Worm (Caenorhabditis elegans) whole organism, young adult: ENCODE data around the gene clec-240.
"Not testable (repeated sequence)": the region's sequence is repeated elsewhere in the genome, so short reads cannot be mapped to it uniquely, and the experiment has no call there.

ENCODE experiments used
- F33H1.4 ChIP-seq: fragments of 200-800 bp; sonication (Bioruptor generic); IDR thresholded peaks from 2 replicates; pipeline ENCODE4 v1.3.6; 2022; ENCODE audit warnings: missing genetic modification reagents, missing genetic modification characterization, missing compliant biosample characterization
- F52B5.7 ChIP-seq: sonication (generic microtip); optimal IDR thresholded peaks from 2 replicates; lab custom pipeline; 2016; ENCODE audit warnings: mild to moderate bottlenecking, missing genetic modification characterization, missing compliant biosample characterization
- F57C9.4 ChIP-seq: sonication (generic microtip); optimal IDR thresholded peaks from 2 replicates; lab custom pipeline; 2017; ENCODE audit warnings: mild to moderate bottlenecking, missing genetic modification characterization, missing compliant biosample characterization
- K11D2.4 ChIP-seq: fragments of 200-800 bp; sonication (Bioruptor generic); IDR thresholded peaks from 2 replicates; pipeline ENCODE4 v1.3.6; 2022; ENCODE audit warnings: missing genetic modification reagents, missing genetic modification characterization, missing compliant biosample characterization
- Y53G8AR.9 ChIP-seq: fragments of 200-800 bp; sonication (Bioruptor generic); conservative IDR thresholded peaks from 2 replicates; pipeline ENCODE4 v1.3.6; 2022; ENCODE audit warnings: missing genetic modification reagents, missing genetic modification characterization, missing compliant biosample characterization
- Y56A3A.18 ChIP-seq: fragments of 200-800 bp; sonication (Bioruptor generic); IDR thresholded peaks from 2 replicates; pipeline ENCODE4 v1.3.6; 2022; ENCODE audit warnings: missing genetic modification reagents, missing genetic modification characterization, missing compliant biosample characterization
- Y79H2A.3 ChIP-seq: fragments of 200-800 bp; sonication (Bioruptor generic); conservative IDR thresholded peaks from 2 replicates; pipeline ENCODE4 v1.3.6; 2022; ENCODE audit warnings: missing genetic modification reagents, missing genetic modification characterization, missing compliant biosample characterization
- akir-1 ChIP-seq: fragments of 200-800 bp; sonication (Bioruptor generic); optimal IDR thresholded peaks from 2 replicates; lab custom pipeline; 2018; ENCODE audit warnings: mild to moderate bottlenecking, missing genetic modification characterization, moderate library complexity, missing compliant biosample characterization
- athp-1 ChIP-seq: sonication (generic microtip); optimal IDR thresholded peaks from 2 replicates; lab custom pipeline; 2017; ENCODE audit warnings: mild to moderate bottlenecking, missing genetic modification characterization, missing compliant biosample characterization
- ccch-3 ChIP-seq: fragments of 200-800 bp; sonication (Bioruptor generic); optimal IDR thresholded peaks from 2 replicates; lab custom pipeline; 2018; ENCODE audit warnings: mild to moderate bottlenecking, missing genetic modification characterization, missing compliant biosample characterization
- cebp-2 ChIP-seq: fragments of 200-800 bp; sonication (Bioruptor generic); IDR thresholded peaks from 2 replicates; pipeline ENCODE4 v1.3.6; 2022; ENCODE audit warnings: missing genetic modification characterization, missing compliant biosample characterization
- ceh-100 ChIP-seq: fragments of 200-800 bp; sonication (Bioruptor generic); IDR thresholded peaks from 2 replicates; pipeline ENCODE4 v1.3.6; 2022; ENCODE audit warnings: missing genetic modification reagents, missing genetic modification characterization, missing compliant biosample characterization
- ceh-91 ChIP-seq: fragments of 200-800 bp; sonication (Bioruptor generic); IDR thresholded peaks from 2 replicates; pipeline ENCODE4 v1.3.6; 2022; ENCODE audit warnings: missing genetic modification reagents, missing genetic modification characterization, missing compliant biosample characterization
- dox-1 ChIP-seq: fragments of 200-800 bp; sonication (Bioruptor generic); IDR thresholded peaks from 2 replicates; pipeline ENCODE4 v1.3.6; 2022; ENCODE audit warnings: missing genetic modification reagents, missing genetic modification characterization, missing compliant biosample characterization
- dpff-1 ChIP-seq: sonication (generic microtip); optimal IDR thresholded peaks from 2 replicates; lab custom pipeline; 2017; ENCODE audit warnings: mild to moderate bottlenecking, missing genetic modification characterization, missing compliant biosample characterization
- egl-18 ChIP-seq: fragments of 200-800 bp; sonication (Bioruptor generic); IDR thresholded peaks from 2 replicates; pipeline ENCODE4 v1.3.6; 2022; ENCODE audit warnings: missing genetic modification reagents, missing genetic modification characterization, missing compliant biosample characterization
- egrh-3 ChIP-seq: fragments of 200-800 bp; sonication (Bioruptor generic); IDR thresholded peaks from 2 replicates; pipeline ENCODE4 v1.3.6; 2022; ENCODE audit warnings: missing genetic modification reagents, missing genetic modification characterization, missing compliant biosample characterization
- ets-4 ChIP-seq: fragments of 200-800 bp; sonication (Bioruptor generic); optimal IDR thresholded peaks from 2 replicates; lab custom pipeline; 2018; ENCODE audit warnings: mild to moderate bottlenecking, missing genetic modification characterization, missing compliant biosample characterization
- gei-17 ChIP-seq: fragments of 200-800 bp; sonication (Bioruptor generic); optimal IDR thresholded peaks from 2 replicates; lab custom pipeline; 2018; ENCODE audit warnings: mild to moderate bottlenecking, missing genetic modification characterization, missing compliant biosample characterization
- hlh-26 ChIP-seq: fragments of 200-800 bp; sonication (Bioruptor generic); conservative IDR thresholded peaks from 2 replicates; pipeline ENCODE4 v1.3.6; 2022; ENCODE audit warnings: missing genetic modification reagents, missing genetic modification characterization, missing compliant biosample characterization
- hmg-20 ChIP-seq: fragments of 200-800 bp; sonication (Bioruptor generic); IDR thresholded peaks from 2 replicates; pipeline ENCODE4 v1.3.6; 2022; ENCODE audit warnings: missing genetic modification reagents, missing genetic modification characterization, missing compliant biosample characterization
- hrde-1 ChIP-seq: sonication (generic microtip); optimal IDR thresholded peaks from 2 replicates; lab custom pipeline; 2016; ENCODE audit warnings: missing genetic modification characterization, mild to moderate bottlenecking, missing compliant biosample characterization, moderate library complexity, missing genotype, missing genetic modification reagents, borderline replicate concordance
- lag-1 ChIP-seq: fragments of 200-800 bp; sonication (Bioruptor generic); IDR thresholded peaks from 2 replicates; pipeline ENCODE4 v1.3.6; 2022; ENCODE audit warnings: missing genetic modification reagents, missing genetic modification characterization, missing compliant biosample characterization
- lin-26 ChIP-seq: fragments of 200-800 bp; sonication (Bioruptor generic); IDR thresholded peaks from 2 replicates; pipeline ENCODE4 v1.3.6; 2022; ENCODE audit warnings: missing genetic modification reagents, missing genetic modification characterization, missing compliant biosample characterization
- lin-40 ChIP-seq: sonication (generic microtip); optimal IDR thresholded peaks from 2 replicates; lab custom pipeline; 2016; ENCODE audit warnings: missing genetic modification characterization, mild to moderate bottlenecking, missing compliant biosample characterization, missing genotype, missing genetic modification reagents
- lin-54 ChIP-seq: fragments of 200-800 bp; sonication (Bioruptor generic); optimal IDR thresholded peaks from 2 replicates; lab custom pipeline; 2018; ENCODE audit warnings: mild to moderate bottlenecking, missing genetic modification characterization, missing compliant biosample characterization
- lir-1 ChIP-seq: fragments of 200-800 bp; sonication (Bioruptor generic); conservative IDR thresholded peaks from 2 replicates; pipeline ENCODE4 v1.3.6; 2022; ENCODE audit warnings: missing genetic modification reagents, missing genetic modification characterization, missing compliant biosample characterization
- lsl-1 ChIP-seq: fragments of 200-800 bp; sonication (Bioruptor generic); optimal IDR thresholded peaks from 2 replicates; lab custom pipeline; 2018; ENCODE audit warnings: mild to moderate bottlenecking, missing genetic modification characterization, moderate library complexity, missing compliant biosample characterization
- mcd-1 ChIP-seq: fragments of 200-800 bp; sonication (Bioruptor generic); IDR thresholded peaks from 2 replicates; pipeline ENCODE4 v1.3.6; 2022; ENCODE audit warnings: missing genetic modification reagents, missing genetic modification characterization, missing compliant biosample characterization
- nfya-1 ChIP-seq: sonication (generic microtip); optimal IDR thresholded peaks from 2 replicates; lab custom pipeline; 2017; ENCODE audit warnings: antibody characterized with exemption, missing compliant biosample characterization, missing genetic modification characterization, borderline replicate concordance; ENCODE audit not compliant: insufficient read depth
- nfyb-1 ChIP-seq: fragments of 200-800 bp; sonication (Bioruptor generic); IDR thresholded peaks from 2 replicates; pipeline ENCODE4 v1.3.6; 2022; ENCODE audit warnings: missing genetic modification reagents, missing genetic modification characterization, missing compliant biosample characterization
- nhr-27 ChIP-seq: fragments of 200-800 bp; sonication (Bioruptor generic); optimal IDR thresholded peaks from 2 replicates; lab custom pipeline; 2018; ENCODE audit warnings: mild to moderate bottlenecking, missing genetic modification characterization, moderate library complexity, missing compliant biosample characterization
- nhr-80 ChIP-seq: sonication (generic microtip); optimal IDR thresholded peaks from 2 replicates; lab custom pipeline; 2016; ENCODE audit warnings: missing genetic modification characterization, missing compliant biosample characterization
- nhr-90 ChIP-seq: sonication (generic microtip); optimal IDR thresholded peaks from 2 replicates; lab custom pipeline; 2016; ENCODE audit warnings: missing genotype, mild to moderate bottlenecking, missing genetic modification characterization, missing compliant biosample characterization
- pbrm-1 ChIP-seq: fragments of 200-800 bp; sonication (Bioruptor generic); IDR thresholded peaks from 2 replicates; pipeline ENCODE4 v1.3.6; 2022; ENCODE audit warnings: missing genetic modification reagents, missing genetic modification characterization, missing compliant biosample characterization
- snpc-4 ChIP-seq, 5 experiments: fragments of 150-350 bp in 1 of 5; sonication (generic microtip) in 4 of 5; optimal IDR thresholded peaks; 2 replicates each; lab custom pipeline; 2014 to 2018; ENCODE audit warnings: missing genetic modification characterization in 5 of 5, missing biosample characterization in 3 of 5, antibody characterized with exemption in 2 of 5, mild to moderate bottlenecking in 2 of 5, missing compliant biosample characterization in 2 of 5, missing genotype in 2 of 5, moderate library complexity in 2 of 5, missing genetic modification reagents in 1 of 5
- tbp1 ChIP-seq: fragments of 200-800 bp; sonication (Bioruptor generic); optimal IDR thresholded peaks from 2 replicates; lab custom pipeline; 2018; ENCODE audit warnings: mild to moderate bottlenecking, missing genetic modification characterization, missing compliant biosample characterization
- tbx-9 ChIP-seq: sonication (generic microtip); optimal IDR thresholded peaks from 2 replicates; lab custom pipeline; 2016; ENCODE audit warnings: borderline replicate concordance, missing genetic modification characterization, inconsistent platforms, missing compliant biosample characterization
- zfh-2 ChIP-seq: fragments of 200-800 bp; sonication (Bioruptor generic); conservative IDR thresholded peaks from 2 replicates; pipeline ENCODE4 v1.3.6; 2022; ENCODE audit warnings: missing genetic modification reagents, missing genetic modification characterization, missing compliant biosample characterization
- ztf-28 ChIP-seq: fragments of 200-800 bp; sonication (Bioruptor generic); IDR thresholded peaks from 2 replicates; pipeline ENCODE4 v1.3.6; 2022; ENCODE audit warnings: missing genetic modification reagents, missing genetic modification characterization, missing compliant biosample characterization
- ztf-3 ChIP-seq: fragments of 200-800 bp; sonication (Bioruptor generic); optimal IDR thresholded peaks from 2 replicates; lab custom pipeline; 2018; ENCODE audit warnings: mild to moderate bottlenecking, missing genetic modification characterization, missing compliant biosample characterization

Gene clec-240

ce11 chrV:17019690-17020089, 9.9 kb downstream of the clec-240 start, which contains the start of gene F49H6.17:
F49H6.17 (plus strand) TSS chrV:17019990.
- no peak for TF ChIP-seq F33H1.4 (GFP tag; lab: Robert Waterston, UW)
- no peak for TF ChIP-seq hlh-26 (GFP tag; lab: Robert Waterston, UW)
- no peak for TF ChIP-seq lin-54 (GFP tag; lab: Kevin White, UChicago)
- TF ChIP-seq F52B5.7 (tag; lab: Kevin White, UChicago): no peak
- no peak for TF ChIP-seq lag-1 (GFP tag; lab: Robert Waterston, UW)
- TF ChIP-seq hrde-1 (tag; lab: Kevin White, UChicago): no peak
- TF ChIP-seq lir-1 (GFP tag; lab: Robert Waterston, UW): no peak
- TF ChIP-seq ztf-28 (GFP tag; lab: Robert Waterston, UW): no peak
- no peak for TF ChIP-seq athp-1 (tag; lab: Kevin White, UChicago)
- TF ChIP-seq hmg-20: no peak
- no peak for TF ChIP-seq Y56A3A.18 (GFP tag; lab: Robert Waterston, UW)
- TF ChIP-seq, all 124 proteins: peak for 0

DNA sequence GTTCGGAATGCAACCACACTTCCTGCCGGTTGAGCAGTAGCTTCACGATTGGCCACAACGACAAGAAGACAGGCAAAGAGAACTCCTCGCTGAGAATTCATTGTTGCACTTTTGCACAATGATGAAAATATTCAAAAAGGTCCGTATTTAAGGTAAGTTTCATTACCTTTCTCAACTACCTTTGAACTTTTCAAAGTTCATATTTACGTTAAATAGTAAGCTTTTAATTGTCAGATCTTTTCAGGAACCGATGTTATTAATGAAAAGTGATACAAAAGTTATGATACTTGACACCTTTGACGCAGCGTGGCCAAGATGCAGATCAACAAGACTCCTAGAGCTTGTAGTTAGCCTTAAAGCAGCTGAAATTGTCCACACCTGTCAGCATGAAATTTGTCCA, 11.5 kb downstream of the clec-240 start, which contains the start of gene F49H6.12:
TSS of gene F49H6.12 (minus strand) at position 101 of the 400 bp plus-strand sequence.
- TF ChIP-seq athp-1 (tag; lab: Kevin White, UChicago) (no peak), Y79H2A.3 (GFP tag; lab: Robert Waterston, UW) (no peak), F33H1.4 (GFP tag; lab: Robert Waterston, UW) (no peak), lin-40 (no peak), F57C9.4 (no peak), gei-17 (GFP tag; lab: Kevin White, UChicago) (no peak), ztf-3 (GFP tag; lab: Kevin White, UChicago) (no peak), dpff-1 (tag; lab: Kevin White, UChicago) (no peak), tbx-9 (no peak), lsl-1 (GFP tag; lab: Kevin White, UChicago) (no peak), cebp-2 (no peak), K11D2.4 (no peak), egl-18 (GFP tag; lab: Robert Waterston, UW) (no peak), nfya-1 (tag; lab: Kevin White, UChicago) (no peak), F52B5.7 (tag; lab: Kevin White, UChicago) (no peak)

DNA sequence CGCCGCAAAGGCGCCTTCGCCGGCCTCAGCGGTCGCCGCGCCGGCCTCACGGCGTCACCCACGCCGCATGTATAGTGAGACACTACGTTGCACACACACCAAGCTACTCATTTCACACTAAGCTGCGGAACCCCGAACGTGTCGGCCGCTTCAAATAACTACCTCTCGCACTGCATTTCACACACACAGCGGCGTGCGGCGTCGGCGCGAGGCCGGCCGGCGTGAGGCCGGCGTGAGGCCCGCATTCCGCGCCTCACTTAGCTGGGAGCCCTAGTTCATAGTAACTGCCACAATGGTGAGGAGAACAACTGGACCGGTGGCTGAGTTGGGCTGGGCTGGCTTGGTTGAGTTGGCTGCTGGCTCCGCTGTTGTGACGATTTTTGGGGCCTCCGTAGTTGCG, 12.3 kb downstream of the clec-240 start:
- TF ChIP-seq nfyb-1 (GFP tag; lab: Robert Waterston, UW) (0 out of 2 replicates have a peak, but pooled peaks have one; percentile 39), zfh-2 (GFP tag; lab: Robert Waterston, UW) (peak; percentile 90), egrh-3 (GFP tag; lab: Robert Waterston, UW) (peak; percentile 74; the same call in 1 of the 2 replicates), pbrm-1 (GFP tag; lab: Robert Waterston, UW) (0 out of 2 replicates have a peak, but pooled peaks have one; percentile 20), lin-26 (0 out of 2 replicates have a peak, but pooled peaks have one; percentile 36), snpc-4 (tag; optimal IDR thresholded peaks at IDR 0.05; lab: Kevin White, UChicago) (peak in 1 of 4 experiments; percentile 59), ceh-91 (GFP tag; lab: Robert Waterston, UW) (0 out of 2 replicates have a peak, but pooled peaks have one; percentile 15), dox-1 (GFP tag; lab: Robert Waterston, UW) (peak; percentile 39; the same call in 1 of the 2 replicates)
- not testable (repeated sequence) for TF ChIP-seq snpc-4 (GFP tag; optimal IDR thresholded peaks at IDR 0.05; lab: Kevin White, UChicago)

DNA sequence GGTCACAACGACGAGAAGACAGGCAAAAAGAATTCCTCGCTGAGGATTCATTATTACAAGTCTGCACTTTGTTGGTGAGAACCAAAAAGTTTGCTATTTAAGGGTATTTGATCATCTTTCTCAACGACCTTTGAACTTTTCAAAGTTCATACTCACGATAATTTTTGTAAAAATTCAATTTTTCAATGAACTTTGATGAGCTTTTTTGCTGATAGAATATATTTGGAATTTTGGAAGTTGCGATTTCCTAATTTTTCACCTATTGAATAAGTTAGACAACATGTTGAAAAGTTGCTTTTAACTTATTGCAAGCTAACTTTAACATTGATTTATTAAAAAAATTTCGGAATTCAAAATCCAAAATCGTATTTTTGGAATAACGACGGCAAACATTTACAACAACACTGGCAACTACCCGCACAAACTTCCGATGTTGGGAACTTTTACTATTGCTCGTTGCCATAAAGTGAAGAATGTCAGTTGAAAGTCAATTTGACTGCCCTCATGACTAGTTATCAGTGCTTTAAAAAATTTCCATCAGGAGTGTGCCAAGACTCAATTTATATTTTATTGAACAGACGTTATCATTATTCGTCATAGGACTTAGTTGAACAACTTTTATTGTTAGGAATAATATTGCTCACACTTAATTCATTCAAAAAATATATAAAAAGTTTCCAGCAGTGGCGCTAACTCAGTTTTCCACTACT, 13.0 kb downstream of the clec-240 start, which contains the start of the genes F49H6.8 and F49H6.5:
TSS of gene F49H6.8 (minus strand) at position 51 of the 710 bp plus-strand sequence.
TSS of gene F49H6.5 (plus strand) at position 629 of the 710 bp plus-strand sequence.
- TF ChIP-seq ceh-91 (GFP tag; lab: Robert Waterston, UW): no peak
- TF ChIP-seq ztf-28 (GFP tag; lab: Robert Waterston, UW): no peak
- TF ChIP-seq ets-4 (GFP tag; lab: Kevin White, UChicago): no peak
- no peak for TF ChIP-seq nhr-90 (tag; lab: Kevin White, UChicago)
- TF ChIP-seq lin-26: no peak
- TF ChIP-seq mcd-1: no peak
- no peak for TF ChIP-seq Y53G8AR.9 (GFP tag; lab: Robert Waterston, UW)
- TF ChIP-seq nhr-27 (tag; lab: Kevin White, UChicago): no peak
- no peak for TF ChIP-seq ceh-100
- no peak for TF ChIP-seq tbp1 (GFP tag; lab: Kevin White, UChicago)
- no peak for TF ChIP-seq lin-54 (GFP tag; lab: Kevin White, UChicago)
- no peak for TF ChIP-seq akir-1
- no peak for TF ChIP-seq ccch-3 (GFP tag; lab: Kevin White, UChicago)
- TF ChIP-seq nhr-80 (tag; lab: Kevin White, UChicago): peak; percentile 37
